Worm (Caenorhabditis elegans): ENCODE results near the gene srh-132.
"Not testable (repeated sequence)": the region's sequence is repeated elsewhere in the genome, so short reads cannot be mapped to it uniquely, and the experiment has no call there.

The srh-132 gene

ce11 chrV:17430066-17430465 lies 20.0 kb downstream of the srh-132 start, which contains the start of gene T27C5.10:
TSS of gene T27C5.10 (minus strand) at chrV:17430166.
- TF ChIP-seq ama-1 (optimal IDR thresholded peaks at IDR 0.05) (no peak), tbx-37 (GFP tag; conservative IDR thresholded peaks at IDR 0.05) (no peak), pes-1 (GFP tag; IDR thresholded peaks at IDR 0.05) (no peak), B0310.2 (tag; optimal IDR thresholded peaks at IDR 0.05) (no peak), ets-7 (tag; optimal IDR thresholded peaks at IDR 0.05) (no peak), hmbx-1 (tag; optimal IDR thresholded peaks at IDR 0.05) (no peak), tra-4 (tag; optimal IDR thresholded peaks at IDR 0.05) (no peak), ceh-13 (GFP tag; optimal IDR thresholded peaks at IDR 0.05) (no peak), hnd-1 (tag; optimal IDR thresholded peaks at IDR 0.05) (no peak), scrt-1 (GFP tag; IDR thresholded peaks at IDR 0.05) (no peak)

ce11 chrV:17430903-17431302 lies 20.8 kb downstream of the srh-132 start, which contains the start of gene srbc-27:
TSS of gene srbc-27 (plus strand) at chrV:17431203.
- TF ChIP-seq ama-1 (optimal IDR thresholded peaks at IDR 0.05) (no peak), hnd-1 (tag; optimal IDR thresholded peaks at IDR 0.05) (no peak), aly-1 (tag; optimal IDR thresholded peaks at IDR 0.05) (no peak), pes-1 (GFP tag; IDR thresholded peaks at IDR 0.05) (no peak), scrt-1 (GFP tag; IDR thresholded peaks at IDR 0.05) (no peak), tbx-11 (GFP tag; IDR thresholded peaks at IDR 0.05) (no peak), ceh-36 (tag; optimal IDR thresholded peaks at IDR 0.05) (no peak)

ce11 chrV:17436492-17436891 lies 26.4 kb downstream of the srh-132 start, which contains the start of gene F20E11.18:
TSS of gene F20E11.18 (minus strand) at chrV:17436592.
- TF ChIP-seq pes-1 (GFP tag; IDR thresholded peaks at IDR 0.05) (no peak), flt-1 (GFP tag; IDR thresholded peaks at IDR 0.05) (no peak), ceh-36 (tag; optimal IDR thresholded peaks at IDR 0.05) (no peak), ceh-13 (GFP tag; optimal IDR thresholded peaks at IDR 0.05) (no peak), ama-1 (optimal IDR thresholded peaks at IDR 0.05) (no peak), hmg-4 (GFP tag; optimal IDR thresholded peaks at IDR 0.05) (no peak), hmbx-1 (tag; optimal IDR thresholded peaks at IDR 0.05) (no peak), tbx-37 (GFP tag; conservative IDR thresholded peaks at IDR 0.05) (no peak), sea-1 (GFP tag; conservative IDR thresholded peaks at IDR 0.05) (no peak), ets-7 (tag; optimal IDR thresholded peaks at IDR 0.05) (no peak)

- TF ChIP-seq sea-1 (GFP tag; conservative IDR thresholded peaks at IDR 0.05), result no peak
Observed at ce11 chrV:17438317-17438716, 28.3 kb downstream of the srh-132 start, which contains the start of gene srsx-2. TSS of gene srsx-2 (minus strand) at chrV:17438417.

- TF ChIP-seq ets-7 (tag; optimal IDR thresholded peaks at IDR 0.05) (no peak), tbx-11 (GFP tag; IDR thresholded peaks at IDR 0.05) (no peak), B0310.2 (tag; optimal IDR thresholded peaks at IDR 0.05) (no peak), flt-1 (GFP tag; IDR thresholded peaks at IDR 0.05) (no peak), tbx-37 (GFP tag; conservative IDR thresholded peaks at IDR 0.05) (no peak), ama-1 (optimal IDR thresholded peaks at IDR 0.05) (no peak), scrt-1 (GFP tag; IDR thresholded peaks at IDR 0.05) (no peak), tra-4 (tag; optimal IDR thresholded peaks at IDR 0.05) (no peak), ceh-13 (GFP tag; optimal IDR thresholded peaks at IDR 0.05) (no peak), hnd-1 (tag; optimal IDR thresholded peaks at IDR 0.05) (no peak)
Observed at ce11 chrV:17439406-17439805, 29.4 kb downstream of the srh-132 start, which contains the start of gene srh-154. TSS of gene srh-154 (plus strand) at chrV:17439706.

- TF ChIP-seq F13C5.2 (tag; optimal IDR thresholded peaks at IDR 0.05) (no peak), tbx-37 (GFP tag; conservative IDR thresholded peaks at IDR 0.05) (no peak), ama-1 (optimal IDR thresholded peaks at IDR 0.05) (no peak), tbx-11 (GFP tag; IDR thresholded peaks at IDR 0.05) (no peak), aly-1 (tag; optimal IDR thresholded peaks at IDR 0.05) (no peak), hmg-4 (GFP tag; optimal IDR thresholded peaks at IDR 0.05) (no peak), sea-1 (GFP tag; conservative IDR thresholded peaks at IDR 0.05) (no peak), scrt-1 (GFP tag; IDR thresholded peaks at IDR 0.05) (no peak), flt-1 (GFP tag; IDR thresholded peaks at IDR 0.05) (no peak), hmbx-1 (tag; optimal IDR thresholded peaks at IDR 0.05) (no peak), ets-7 (tag; optimal IDR thresholded peaks at IDR 0.05) (no peak), tra-4 (tag; optimal IDR thresholded peaks at IDR 0.05) (no peak), B0310.2 (tag; optimal IDR thresholded peaks at IDR 0.05) (no peak), ceh-13 (GFP tag; optimal IDR thresholded peaks at IDR 0.05) (no peak)
Observed at ce11 chrV:17449836-17450235, 39.8 kb downstream of the srh-132 start.

ce11 chrV:17456197-17456596 lies 46.1 kb downstream of the srh-132 start, which contains the start of gene srh-203:
TSS of gene srh-203 (minus strand) at chrV:17456297.
- not testable (repeated sequence) for TF ChIP-seq flt-1 (GFP tag; IDR thresholded peaks at IDR 0.05); F13C5.2 (tag; optimal IDR thresholded peaks at IDR 0.05); ceh-13 (GFP tag; optimal IDR thresholded peaks at IDR 0.05)

- TF ChIP-seq pes-1 (GFP tag; IDR thresholded peaks at IDR 0.05) (no peak), scrt-1 (GFP tag; IDR thresholded peaks at IDR 0.05) (no peak), tbx-37 (GFP tag; conservative IDR thresholded peaks at IDR 0.05) (no peak), aly-1 (tag; optimal IDR thresholded peaks at IDR 0.05) (no peak), tra-4 (tag; optimal IDR thresholded peaks at IDR 0.05) (no peak), ceh-13 (GFP tag; optimal IDR thresholded peaks at IDR 0.05) (no peak), hnd-1 (tag; optimal IDR thresholded peaks at IDR 0.05) (no peak), F13C5.2 (tag; optimal IDR thresholded peaks at IDR 0.05) (no peak), ets-7 (tag; optimal IDR thresholded peaks at IDR 0.05) (no peak), hmbx-1 (tag; optimal IDR thresholded peaks at IDR 0.05) (no peak), B0310.2 (tag; optimal IDR thresholded peaks at IDR 0.05) (no peak), flt-1 (GFP tag; IDR thresholded peaks at IDR 0.05) (no peak)
Observed at ce11 chrV:17458069-17458468, 48.0 kb downstream of the srh-132 start, which contains the start of gene str-200. TSS of gene str-200 (minus strand) at chrV:17458169.

Data from whole organism, early embryonic.